Worm (Caenorhabditis elegans) whole organism, L4/young adult: Measurements from ENCODE around the gene B0281.4.

ENCODE experiments used
- dao-5 ChIP-seq: sonication (generic microtip); optimal IDR thresholded peaks from 2 replicates; lab custom pipeline; 2016; ENCODE audit warnings: missing genotype, missing genetic modification characterization, moderate library complexity, missing compliant biosample characterization
- him-1 ChIP-seq: sonication (generic microtip); optimal IDR thresholded peaks from 2 replicates; lab custom pipeline; 2016; ENCODE audit warnings: missing genotype, missing genetic modification reagents, missing genetic modification characterization, missing compliant biosample characterization

DNA sequence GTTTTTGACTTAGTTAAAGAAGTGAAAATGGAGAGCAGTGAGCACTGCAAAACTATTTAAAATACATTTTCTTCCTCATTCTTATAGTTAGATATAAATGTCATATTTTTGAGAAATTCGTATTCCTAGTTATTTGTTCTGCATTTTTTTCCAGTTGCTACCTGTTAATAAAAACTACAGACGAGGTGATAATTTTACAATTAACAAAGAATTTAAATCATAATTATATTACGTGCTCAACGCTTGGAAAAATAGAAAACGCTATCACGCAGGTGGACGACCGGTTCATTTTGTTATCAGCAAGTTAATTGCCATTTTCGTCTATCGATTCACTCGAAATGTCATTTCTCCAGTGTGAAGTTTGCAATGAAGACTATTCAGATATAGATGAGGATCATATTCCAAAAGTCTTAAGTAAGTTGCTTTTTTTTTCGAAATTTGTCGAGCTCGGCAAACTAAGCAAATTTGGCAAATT, 19.3 kb upstream of the B0281.4 start, which contains the start of the genes ZK1240.5 and ZK1240.9:
- TF ChIP-seq dao-5 (tag; lab: Kevin White, UChicago) (no peak), him-1 (tag; lab: Kevin White, UChicago) (no peak)
